Worm (Caenorhabditis elegans): ENCODE results near the gene F19B10.4.

DNA sequence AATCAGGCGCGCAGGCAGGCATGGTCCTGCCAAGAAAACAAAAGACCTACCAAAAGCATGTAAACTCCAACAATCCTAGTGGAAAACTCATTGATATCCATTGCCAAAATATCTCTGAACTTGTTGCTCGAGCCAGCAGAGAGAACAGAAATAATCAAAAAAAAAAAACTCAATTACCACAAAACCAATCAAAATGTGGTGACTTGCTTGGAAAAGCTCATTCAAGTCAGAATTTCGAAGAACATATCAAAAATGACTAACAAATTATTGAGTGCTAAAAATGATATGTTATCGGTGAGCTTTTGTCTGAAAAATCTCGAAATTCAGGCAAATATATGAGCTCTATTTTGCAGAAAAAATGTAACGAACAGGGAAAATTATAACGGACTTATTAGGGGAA lies 41.4 kb downstream of the F19B10.4 start, which contains the start of gene srx-105:
- no peak for TF ChIP-seq flt-1 (GFP tag; IDR thresholded peaks at IDR 0.05)
- no peak for TF ChIP-seq T22C8.4 (GFP tag; IDR thresholded peaks at IDR 0.05)
- TF ChIP-seq med-1 (GFP tag; optimal IDR thresholded peaks at IDR 0.05; ENCODE audit: insufficient read depth) = no peak
- no peak for TF ChIP-seq tab-1 (GFP tag; IDR thresholded peaks at IDR 0.05)
- TF ChIP-seq klf-2 (GFP tag; conservative IDR thresholded peaks at IDR 0.05) = no peak
- no peak for TF ChIP-seq ztf-23 (GFP tag; IDR thresholded peaks at IDR 0.05)
- TF ChIP-seq cog-1 (tag; optimal IDR thresholded peaks at IDR 0.05) = no peak
- TF ChIP-seq ref-1 (GFP tag; conservative IDR thresholded peaks at IDR 0.05) = no peak

Measured in whole organism, midembryonic.